Fruit fly (Drosophila melanogaster) whole organism, embryonic: Measurements from ENCODE around the gene CG8543.

Source experiments
- Antp ChIP-seq: fragments of 200-800 bp; sonication (Bioruptor generic); optimal IDR thresholded peaks from 3 replicates; lab custom pipeline; 2016; ENCODE audit warnings: missing biosample characterization, missing genetic modification characterization
- CG10366 ChIP-seq: fragments of 200-800 bp; sonication (Bioruptor generic); IDR thresholded peaks from 2 replicates; pipeline ENCODE4 v1.3.6; 2022; ENCODE audit warnings: missing biosample characterization, missing genetic modification characterization
- CG13287 ChIP-seq: fragments of 200-800 bp; sonication (Bioruptor generic); IDR thresholded peaks from 2 replicates; pipeline ENCODE4 v1.3.6; 2022; ENCODE audit warnings: missing biosample characterization, missing genetic modification characterization; ENCODE audit not compliant: partially characterized antibody
- CG14014 ChIP-seq: fragments of 200-800 bp; sonication (Bioruptor generic); IDR thresholded peaks from 2 replicates; pipeline ENCODE4 v1.3.6; 2022; ENCODE audit warnings: missing biosample characterization, missing genetic modification characterization
- CG14441 ChIP-seq: fragments of 200-800 bp; sonication (Bioruptor generic); IDR thresholded peaks from 2 replicates; pipeline ENCODE4 v1.3.6; 2022; ENCODE audit warnings: missing biosample characterization, missing genetic modification characterization
- CG15514 ChIP-seq: fragments of 200-800 bp; sonication (Bioruptor generic); optimal IDR thresholded peaks from 3 replicates; lab custom pipeline; 2017; ENCODE audit warnings: missing biosample characterization, missing genetic modification characterization, mild to moderate bottlenecking, moderate library complexity, missing genetic modification reagents
- CG17359 ChIP-seq: fragments of 200-800 bp; sonication (Bioruptor generic); optimal IDR thresholded peaks from 3 replicates; lab custom pipeline; 2018; ENCODE audit warnings: missing biosample characterization, mild to moderate bottlenecking, missing genetic modification characterization, moderate library complexity
- CG17361 ChIP-seq: fragments of 200-800 bp; sonication (Bioruptor generic); IDR thresholded peaks from 3 replicates; pipeline ENCODE4 v1.3.6; 2022; ENCODE audit warnings: missing biosample characterization, missing genetic modification characterization
- CG17802 ChIP-seq: fragments of 200-800 bp; sonication (Bioruptor generic); optimal IDR thresholded peaks from 2 replicates; lab custom pipeline; 2018; ENCODE audit warnings: missing biosample characterization, mild to moderate bottlenecking, missing genetic modification characterization, moderate library complexity
- CG18011 ChIP-seq: fragments of 200-800 bp; sonication (Bioruptor generic); optimal IDR thresholded peaks from 2 replicates; lab custom pipeline; 2017; ENCODE audit warnings: missing biosample characterization, missing genetic modification characterization, mild to moderate bottlenecking, moderate library complexity, missing genotype
- CG1832 ChIP-seq: fragments of 200-800 bp; sonication (Bioruptor generic); optimal IDR thresholded peaks from 2 replicates; lab custom pipeline; 2017; ENCODE audit warnings: missing biosample characterization, mild to moderate bottlenecking, missing genetic modification characterization, inconsistent platforms
- CG2199 ChIP-seq: fragments of 200-800 bp; sonication (Bioruptor generic); IDR thresholded peaks from 3 replicates; pipeline ENCODE4 v1.3.6; 2022; ENCODE audit warnings: missing biosample characterization, missing genetic modification characterization
- CG32772 ChIP-seq: fragments of 200-800 bp; sonication (Bioruptor generic); IDR thresholded peaks from 2 replicates; pipeline ENCODE4 v1.3.6; 2022; ENCODE audit warnings: missing biosample characterization, missing genetic modification characterization
- CG5245 ChIP-seq: fragments of 200-800 bp; sonication (Bioruptor generic); optimal IDR thresholded peaks from 3 replicates; lab custom pipeline; 2016; ENCODE audit warnings: missing biosample characterization, missing genetic modification characterization
- CG7839 ChIP-seq: fragments of 200-800 bp; sonication (Bioruptor generic); optimal IDR thresholded peaks from 3 replicates; lab custom pipeline; 2018; ENCODE audit warnings: missing biosample characterization, mild to moderate bottlenecking, missing genetic modification characterization, moderate library complexity
- CG7987 ChIP-seq: fragments of 200-800 bp; sonication (Bioruptor generic); optimal IDR thresholded peaks from 2 replicates; lab custom pipeline; 2018; ENCODE audit warnings: missing biosample characterization, mild to moderate bottlenecking, missing genetic modification characterization, moderate library complexity
- CG8281 ChIP-seq: fragments of 200-800 bp; sonication (Bioruptor generic); optimal IDR thresholded peaks from 2 replicates; lab custom pipeline; 2018; ENCODE audit warnings: missing biosample characterization, mild to moderate bottlenecking, missing genetic modification characterization, moderate library complexity
- CG8388 ChIP-seq: fragments of 200-800 bp; sonication (Bioruptor generic); optimal IDR thresholded peaks from 2 replicates; lab custom pipeline; 2019; ENCODE audit warnings: missing biosample characterization, mild to moderate bottlenecking, missing genetic modification characterization, moderate library complexity
- CG9437 ChIP-seq: fragments of 200-800 bp; sonication (Bioruptor generic); optimal IDR thresholded peaks from 2 replicates; lab custom pipeline; 2018; ENCODE audit warnings: missing biosample characterization, mild to moderate bottlenecking, missing genetic modification characterization
- CG9932 ChIP-seq: fragments of 200-800 bp; sonication (Bioruptor generic); IDR thresholded peaks from 2 replicates; pipeline ENCODE4 v1.3.6; 2022; ENCODE audit warnings: missing biosample characterization, missing genetic modification characterization
- Dfd ChIP-seq, 2 experiments: fragments of >200 bp; optimal IDR thresholded peaks; 2 replicates each; lab custom pipeline; 2017; ENCODE audit warnings: missing biosample characterization in 2 of 2, missing genetic modification characterization in 2 of 2
- Doc3 ChIP-seq: fragments of 200-800 bp; sonication (Bioruptor generic); IDR thresholded peaks from 3 replicates; pipeline ENCODE4 v1.3.6; 2022; ENCODE audit warnings: missing biosample characterization, missing genetic modification characterization; ENCODE audit not compliant: partially characterized antibody
- Hmx ChIP-seq: fragments of 200-800 bp; sonication (Bioruptor generic); optimal IDR thresholded peaks from 2 replicates; lab custom pipeline; 2016; ENCODE audit warnings: missing biosample characterization, missing genetic modification characterization
- MBD-R2 ChIP-seq: fragments of 200-800 bp; sonication (Bioruptor generic); IDR thresholded peaks from 2 replicates; pipeline ENCODE4 v1.3.6; 2022; ENCODE audit warnings: missing biosample characterization, missing genetic modification characterization
- MTF-1 ChIP-seq: fragments of 200-800 bp; sonication (Bioruptor generic); optimal IDR thresholded peaks from 2 replicates; lab custom pipeline; 2018; ENCODE audit warnings: missing biosample characterization, mild to moderate bottlenecking, missing genetic modification characterization, borderline replicate concordance
- Nf-YC ChIP-seq: fragments of 200-800 bp; optimal IDR thresholded peaks from 3 replicates; lab custom pipeline; 2019; ENCODE audit warnings: missing biosample characterization, mild to moderate bottlenecking, missing genetic modification characterization, moderate library complexity
- Ptx1 ChIP-seq: fragments of 200-800 bp; sonication (Bioruptor generic); IDR thresholded peaks from 2 replicates; pipeline ENCODE4 v1.3.6; 2022; ENCODE audit warnings: missing biosample characterization, missing genetic modification characterization
- Taf1 ChIP-seq: fragments of 200-800 bp; sonication (Bioruptor generic); IDR thresholded peaks from 2 replicates; pipeline ENCODE4 v1.3.6; 2022; ENCODE audit warnings: missing biosample characterization, missing genetic modification characterization
- Trl ChIP-seq, 3 experiments: fragments of >200 bp in 2 of 3; fragments of 200-800 bp in 1 of 3; sonication (Bioruptor generic) in 1 of 3; optimal IDR thresholded peaks; 2 replicates in 1 of 3; 3 replicates in 2 of 3; lab custom pipeline; 2016 to 2017; ENCODE audit warnings: missing biosample characterization in 1 of 3, missing genetic modification characterization in 1 of 3
- al ChIP-seq: fragments of 200-800 bp; sonication (Bioruptor generic); IDR thresholded peaks from 2 replicates; pipeline ENCODE4 v1.3.6; 2022; ENCODE audit warnings: missing biosample characterization, missing genetic modification characterization
- bab2 ChIP-seq: fragments of 200-800 bp; sonication (Bioruptor generic); optimal IDR thresholded peaks from 2 replicates; lab custom pipeline; 2016; ENCODE audit warnings: missing biosample characterization, missing genetic modification characterization
- bcd ChIP-seq: fragments of 200-800 bp; sonication (Bioruptor generic); optimal IDR thresholded peaks from 2 replicates; lab custom pipeline; 2017; ENCODE audit warnings: missing biosample characterization, mild to moderate bottlenecking, missing genetic modification characterization
- cad ChIP-seq: fragments of >200 bp; optimal IDR thresholded peaks from 2 replicates; lab custom pipeline; 2017; ENCODE audit warnings: missing biosample characterization, missing genetic modification characterization
- dmrt11E ChIP-seq: fragments of 200-800 bp; sonication (Bioruptor generic); optimal IDR thresholded peaks from 3 replicates; lab custom pipeline; 2018; ENCODE audit warnings: missing biosample characterization, mild to moderate bottlenecking, missing genetic modification characterization, moderate library complexity
- fd64A ChIP-seq: fragments of 200-800 bp; sonication (Bioruptor generic); optimal IDR thresholded peaks from 3 replicates; lab custom pipeline; 2018; ENCODE audit warnings: missing biosample characterization, mild to moderate bottlenecking, missing genetic modification characterization
- gro ChIP-seq: fragments of 200-800 bp; sonication (Bioruptor generic); optimal IDR thresholded peaks from 2 replicates; lab custom pipeline; 2016; ENCODE audit warnings: missing biosample characterization, missing genetic modification characterization
- jigr1 ChIP-seq: fragments of 200-800 bp; sonication (Bioruptor generic); IDR thresholded peaks from 3 replicates; pipeline ENCODE4 v1.3.6; 2022; ENCODE audit warnings: missing biosample characterization, missing genetic modification characterization
- lbe ChIP-seq: fragments of 200-800 bp; sonication (Bioruptor generic); optimal IDR thresholded peaks from 2 replicates; lab custom pipeline; 2016; ENCODE audit warnings: missing biosample characterization, mild to moderate bottlenecking, missing genetic modification characterization
- sug ChIP-seq: fragments of 200-800 bp; optimal IDR thresholded peaks from 2 replicates; lab custom pipeline; 2019; ENCODE audit warnings: missing biosample characterization, mild to moderate bottlenecking, missing genetic modification characterization, moderate library complexity
- unpg ChIP-seq: fragments of 200-800 bp; sonication (Bioruptor generic); optimal IDR thresholded peaks from 3 replicates; lab custom pipeline; 2018; ENCODE audit warnings: missing biosample characterization, mild to moderate bottlenecking, missing genetic modification characterization, moderate library complexity

Gene CG8543

dm6 chr3L:7433325-7433827 is 36.7 kb downstream of the CG8543 start (continued):
- TF ChIP-seq Hmx (GFP tag; lab: Kevin White, UChicago) (no peak), fd64A (GFP tag; lab: Kevin White, UChicago) (no peak), Trl (optimal IDR thresholded peaks at IDR 0.05; lab: Kevin White, UChicago) (peak; percentile 24 to 50), Trl (GFP tag; optimal IDR thresholded peaks at IDR 0.05; lab: Kevin White, UChicago) (no peak), al (GFP tag; lab: Robert Waterston, UW) (0 out of 2 replicates have a peak, but pooled peaks have one; percentile 5), CG14441 (GFP tag; lab: Robert Waterston, UW) (peak; percentile 12; the same call in 1 of the 2 replicates), CG17361 (GFP tag; lab: Robert Waterston, UW) (peak; percentile 28; the same call in 1 of the 3 replicates), sug (peak; percentile 82), CG14014 (no peak), CG32772 (GFP tag; lab: Robert Waterston, UW) (peak; percentile 34; the same call in 1 of the 2 replicates), CG17802 (no peak), gro (GFP tag; lab: Kevin White, UChicago) (no peak), CG2199 (peak; percentile 57; the same call in 1 of the 3 replicates), Doc3 (no peak), CG8388 (GFP tag; lab: Kevin White, UChicago) (peak; percentile 11), CG8281 (tag; lab: Kevin White, UChicago) (peak; percentile 74), Taf1 (no peak), unpg (peak; percentile 42), CG10366 (peak; percentile 24; the same call in 1 of the 2 replicates), CG7987 (GFP tag; lab: Kevin White, UChicago) (no peak), Dfd (GFP tag; optimal IDR thresholded peaks at IDR 0.05; lab: Kevin White, UChicago) (no peak), lbe (GFP tag; lab: Kevin White, UChicago) (no peak), bab2 (no peak), jigr1 (GFP tag; lab: Robert Waterston, UW) (no peak), CG7839 (tag; lab: Kevin White, UChicago) (peak; percentile 27), cad (GFP tag; lab: Kevin White, UChicago) (no peak), CG9437 (no peak), MTF-1 (GFP tag; lab: Kevin White, UChicago) (no peak), Antp (GFP tag; lab: Kevin White, UChicago) (no peak), CG15514 (GFP tag; lab: Kevin White, UChicago) (no peak), CG17359 (tag; lab: Kevin White, UChicago) (peak; percentile 10), CG5245 (no peak), bcd (peak; percentile 13), CG1832 (GFP tag; lab: Kevin White, UChicago) (no peak), CG18011 (GFP tag; lab: Kevin White, UChicago) (no peak), dmrt11E (tag; lab: Kevin White, UChicago) (peak; percentile 38), CG9932 (GFP tag; lab: Robert Waterston, UW) (0 out of 2 replicates have a peak, but pooled peaks have one; percentile 12), MBD-R2 (GFP tag; lab: Robert Waterston, UW) (0 out of 2 replicates have a peak, but pooled peaks have one; percentile 12), CG13287 (GFP tag; lab: Robert Waterston, UW) (no peak; the same call in 1 of the 2 replicates), Nf-YC (tag; lab: Kevin White, UChicago) (peak; percentile 4), Ptx1 (GFP tag; lab: Robert Waterston, UW) (0 out of 2 replicates have a peak, but pooled peaks have one; percentile 37)
